Worm (Caenorhabditis elegans) whole organism, mixed stage, embryonic: ENCODE results near the gene unc-96.

Experiments
- ces-1 ChIP-seq: fragments of 150-350 bp; optimal IDR thresholded peaks from 2 replicates; lab custom pipeline; 2014; ENCODE audit warnings: missing biosample characterization, missing genetic modification reagents, missing genetic modification characterization
- lin-32 ChIP-seq: fragments of 200-800 bp; sonication (Bioruptor generic); optimal IDR thresholded peaks from 2 replicates; lab custom pipeline; 2018; ENCODE audit warnings: mild to moderate bottlenecking, missing genetic modification characterization, missing compliant biosample characterization
- lsy-2 ChIP-seq: fragments of 150-350 bp; optimal IDR thresholded peaks from 2 replicates; lab custom pipeline; 2014; ENCODE audit warnings: missing biosample characterization, missing genetic modification characterization
- mep-1 ChIP-seq: fragments of 150-350 bp; optimal IDR thresholded peaks from 2 replicates; lab custom pipeline; 2017; ENCODE audit warnings: missing biosample characterization, missing genetic modification reagents, missing genetic modification characterization, inconsistent platforms
- nhr-237 ChIP-seq: fragments of 150-350 bp; optimal IDR thresholded peaks from 2 replicates; lab custom pipeline; 2014; ENCODE audit warnings: missing biosample characterization, missing genetic modification characterization
- nhr-76 ChIP-seq: sonication (generic microtip); optimal IDR thresholded peaks from 2 replicates; lab custom pipeline; 2017; ENCODE audit warnings: missing biosample characterization, missing genetic modification characterization
- pha-4 ChIP-seq: fragments of 150-350 bp; optimal IDR thresholded peaks from 2 replicates; lab custom pipeline; 2018; ENCODE audit warnings: missing biosample characterization, missing genetic modification reagents, missing genetic modification characterization
- unc-39 ChIP-seq: fragments of 150-350 bp; optimal IDR thresholded peaks from 2 replicates; lab custom pipeline; 2014; ENCODE audit warnings: missing biosample characterization, missing genetic modification characterization
- unc-62 ChIP-seq: fragments of 150-350 bp; optimal IDR thresholded peaks from 2 replicates; lab custom pipeline; 2014; ENCODE audit warnings: missing biosample characterization, missing genetic modification reagents, missing genetic modification characterization
- ztf-11 ChIP-seq: fragments of 150-350 bp; optimal IDR thresholded peaks from 2 replicates; lab custom pipeline; 2014; ENCODE audit warnings: missing biosample characterization, missing genetic modification characterization

ce11 chrX:572601-573000, 48.5 kb downstream of the unc-96 start, which contains the start of gene mrp-2:
- TF ChIP-seq unc-62 = no peak
- TF ChIP-seq unc-39 (tag; lab: Kevin White, UChicago) = no peak
- TF ChIP-seq mep-1 (tag; lab: Kevin White, UChicago) = no peak
- no peak for TF ChIP-seq lin-32 (GFP tag; lab: Kevin White, UChicago)
- TF ChIP-seq ces-1 (GFP tag; lab: Kevin White, UChicago) = no peak
- TF ChIP-seq nhr-237 = no peak
- no peak for TF ChIP-seq nhr-76 (tag; lab: Kevin White, UChicago)
- no peak for TF ChIP-seq pha-4 (tag; lab: Kevin White, UChicago)
- no peak for TF ChIP-seq ztf-11
- no peak for TF ChIP-seq lsy-2 (tag; lab: Kevin White, UChicago)
